Worm (Caenorhabditis elegans) whole organism, midembryonic: ENCODE data around the gene K03B8.4.

ENCODE experiments used
- T22C8.4 ChIP-seq: fragments of 200-800 bp; sonication (Bioruptor generic); IDR thresholded peaks from 2 replicates; pipeline ENCODE4 v1.3.6; 2022; ENCODE audit warnings: missing genetic modification characterization, missing compliant biosample characterization
- cog-1 ChIP-seq: sonication (generic microtip); optimal IDR thresholded peaks from 2 replicates; lab custom pipeline; 2016; ENCODE audit warnings: missing genetic modification characterization, missing compliant biosample characterization
- med-1 ChIP-seq: sonication (generic microtip); optimal IDR thresholded peaks from 2 replicates; lab custom pipeline; 2017; ENCODE audit warnings: missing genetic modification characterization, mild to moderate bottlenecking, missing compliant biosample characterization, antibody characterized with exemption, missing genetic modification reagents; ENCODE audit not compliant: insufficient read depth

DNA sequence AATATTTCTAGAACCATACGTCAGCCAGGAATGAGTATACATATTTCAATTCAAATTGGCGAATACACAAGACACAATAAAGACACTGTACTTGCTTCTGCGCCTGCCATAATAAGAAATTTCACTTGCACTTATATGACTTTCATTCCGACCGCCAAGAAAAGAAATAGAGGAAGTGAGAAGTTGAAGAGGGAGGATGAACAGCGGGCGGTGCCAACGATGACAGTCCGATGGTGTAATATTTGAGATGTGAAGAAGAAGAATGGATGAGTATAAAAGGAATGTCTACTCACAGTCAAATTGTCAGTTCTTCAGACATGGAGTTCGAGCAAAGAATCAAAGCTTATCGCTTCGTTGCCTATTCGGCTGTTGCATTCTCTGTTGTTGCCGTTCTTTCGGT, 9.9 kb downstream of the K03B8.4 start, which contains the start of gene col-154:
- TF ChIP-seq T22C8.4 (GFP tag; lab: Robert Waterston, UW) (no peak), med-1 (GFP tag; lab: Kevin White, UChicago) (no peak), cog-1 (no peak)
